Worm (Caenorhabditis elegans): ENCODE results near the gene ZC190.8.

DNA sequence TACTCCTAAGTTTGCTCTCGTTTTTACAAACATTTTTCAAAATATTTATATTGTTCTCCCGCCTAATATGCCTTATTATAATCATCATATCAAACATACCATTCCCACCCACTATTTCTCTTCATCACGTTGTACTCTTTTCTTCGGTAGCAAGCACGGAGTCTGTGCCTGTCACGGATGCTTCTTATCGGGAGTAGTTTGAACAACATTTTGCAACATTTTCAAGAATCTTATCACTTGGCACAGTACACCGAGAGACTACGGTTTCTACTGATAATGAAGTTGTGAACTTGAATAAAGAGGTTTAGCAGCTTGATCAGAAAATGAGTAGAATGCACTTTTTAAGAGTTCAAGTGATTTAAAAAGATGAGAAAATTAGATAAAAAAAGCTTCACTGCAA is 39.4 kb downstream of the ZC190.8 start:
- TF ChIP-seq lim-6 (tag; optimal IDR thresholded peaks at IDR 0.05) (no peak), fkh-10 (GFP tag; optimal IDR thresholded peaks at IDR 0.05) (no peak), ahr-1 (tag; optimal IDR thresholded peaks at IDR 0.05) (no peak), ets-4 (tag; optimal IDR thresholded peaks at IDR 0.05) (no peak)

All from whole organism, late embryonic.